Worm (Caenorhabditis elegans) whole organism, late embryonic: ENCODE results near the gene Y38H6A.5.

ENCODE experiments used
- K09A11.1 ChIP-seq: sonication (generic microtip); optimal IDR thresholded peaks from 2 replicates; lab custom pipeline; 2017; ENCODE audit warnings: antibody characterized with exemption, mild to moderate bottlenecking, missing genetic modification characterization, missing compliant biosample characterization; ENCODE audit not compliant: insufficient read depth
- T23F11.4 ChIP-seq: fragments of 200-800 bp; sonication (Bioruptor generic); optimal IDR thresholded peaks from 2 replicates; lab custom pipeline; 2018; ENCODE audit warnings: mild to moderate bottlenecking, missing genetic modification characterization, missing compliant biosample characterization
- ahr-1 ChIP-seq: sonication (generic microtip); optimal IDR thresholded peaks from 2 replicates; lab custom pipeline; 2016; ENCODE audit warnings: missing genetic modification characterization, missing compliant biosample characterization
- ama-1 ChIP-seq: fragments of 150-350 bp; optimal IDR thresholded peaks from 2 replicates; lab custom pipeline; 2014
- ceh-14 ChIP-seq: sonication (generic microtip); optimal IDR thresholded peaks from 2 replicates; lab custom pipeline; 2016; ENCODE audit warnings: missing genotype, missing genetic modification characterization, missing compliant biosample characterization
- ceh-19 ChIP-seq: fragments of 200-800 bp; sonication (Bioruptor generic); optimal IDR thresholded peaks from 2 replicates; lab custom pipeline; 2018; ENCODE audit warnings: mild to moderate bottlenecking, missing genetic modification characterization, missing compliant biosample characterization
- ceh-2 ChIP-seq: sonication (generic microtip); optimal IDR thresholded peaks from 2 replicates; lab custom pipeline; 2016; ENCODE audit warnings: missing genotype, missing genetic modification characterization, missing compliant biosample characterization
- ceh-22 ChIP-seq: sonication (generic microtip); optimal IDR thresholded peaks from 2 replicates; lab custom pipeline; 2017; ENCODE audit warnings: missing biosample characterization, missing genetic modification characterization
- ceh-31 ChIP-seq: sonication (generic microtip); optimal IDR thresholded peaks from 2 replicates; lab custom pipeline; 2016; ENCODE audit warnings: missing genetic modification characterization, missing compliant biosample characterization
- ceh-34 ChIP-seq: sonication (generic microtip); optimal IDR thresholded peaks from 2 replicates; lab custom pipeline; 2016; ENCODE audit warnings: mild to moderate bottlenecking, missing genetic modification characterization, missing compliant biosample characterization
- ceh-48 ChIP-seq: sonication (generic microtip); optimal IDR thresholded peaks from 2 replicates; lab custom pipeline; 2016; ENCODE audit warnings: missing genetic modification characterization, inconsistent platforms, missing compliant biosample characterization
- ceh-6 ChIP-seq: fragments of 200-800 bp; sonication (Bioruptor generic); optimal IDR thresholded peaks from 2 replicates; lab custom pipeline; 2018; ENCODE audit warnings: mild to moderate bottlenecking, missing genetic modification characterization, missing compliant biosample characterization
- che-1 ChIP-seq: sonication (generic microtip); optimal IDR thresholded peaks from 2 replicates; lab custom pipeline; 2016; ENCODE audit warnings: mild to moderate bottlenecking, missing genetic modification characterization, missing compliant biosample characterization
- elt-2 ChIP-seq: sonication (generic microtip); optimal IDR thresholded peaks from 2 replicates; lab custom pipeline; 2016; ENCODE audit warnings: missing genetic modification reagents, missing genetic modification characterization, missing compliant biosample characterization
- elt-4 ChIP-seq: sonication (generic microtip); optimal IDR thresholded peaks from 2 replicates; lab custom pipeline; 2016; ENCODE audit warnings: missing genetic modification characterization, missing compliant biosample characterization
- eyg-1 ChIP-seq: sonication (generic microtip); optimal IDR thresholded peaks from 2 replicates; lab custom pipeline; 2016; ENCODE audit warnings: missing genotype, missing genetic modification characterization, missing compliant biosample characterization
- fkh-6 ChIP-seq: sonication (generic microtip); optimal IDR thresholded peaks from 2 replicates; lab custom pipeline; 2016; ENCODE audit warnings: missing genetic modification characterization, missing compliant biosample characterization
- gmeb-2 ChIP-seq: sonication (generic microtip); optimal IDR thresholded peaks from 2 replicates; lab custom pipeline; 2016; ENCODE audit warnings: missing genetic modification characterization, inconsistent platforms, missing compliant biosample characterization
- hlh-13 ChIP-seq: fragments of 200-800 bp; sonication (Bioruptor generic); optimal IDR thresholded peaks from 2 replicates; lab custom pipeline; 2018; ENCODE audit warnings: mild to moderate bottlenecking, missing genetic modification characterization, missing compliant biosample characterization
- hlh-15 ChIP-seq: sonication (generic microtip); optimal IDR thresholded peaks from 2 replicates; lab custom pipeline; 2016; ENCODE audit warnings: missing genetic modification characterization, missing compliant biosample characterization
- hlh-30 ChIP-seq: sonication (generic microtip); optimal IDR thresholded peaks from 2 replicates; lab custom pipeline; 2017; ENCODE audit warnings: antibody characterized with exemption, missing genetic modification characterization, missing compliant biosample characterization; ENCODE audit not compliant: insufficient read depth
- hlh-6 ChIP-seq: sonication (generic microtip); optimal IDR thresholded peaks from 2 replicates; lab custom pipeline; 2016; ENCODE audit warnings: missing genotype, missing genetic modification characterization, missing compliant biosample characterization
- hlh-8 ChIP-seq: sonication (generic microtip); optimal IDR thresholded peaks from 2 replicates; lab custom pipeline; 2016; ENCODE audit warnings: missing genotype, missing genetic modification characterization, missing compliant biosample characterization
- madf-2 ChIP-seq: sonication (generic microtip); optimal IDR thresholded peaks from 2 replicates; lab custom pipeline; 2017; ENCODE audit warnings: missing genetic modification characterization, missing compliant biosample characterization
- mec-3 ChIP-seq: sonication (generic microtip); optimal IDR thresholded peaks from 2 replicates; lab custom pipeline; 2016; ENCODE audit warnings: borderline replicate concordance, missing genetic modification characterization, missing compliant biosample characterization
- nfya-1 ChIP-seq: sonication (generic microtip); optimal IDR thresholded peaks from 2 replicates; lab custom pipeline; 2017; ENCODE audit warnings: missing genetic modification characterization, mild to moderate bottlenecking, missing compliant biosample characterization, antibody characterized with exemption, moderate library complexity
- nhr-232 ChIP-seq: sonication (generic microtip); optimal IDR thresholded peaks from 2 replicates; lab custom pipeline; 2016; ENCODE audit warnings: missing genetic modification characterization, missing compliant biosample characterization
- npax-4 ChIP-seq: sonication (generic microtip); optimal IDR thresholded peaks from 2 replicates; lab custom pipeline; 2016; ENCODE audit warnings: missing genetic modification characterization, missing compliant biosample characterization
- pat-9 ChIP-seq: fragments of 200-800 bp; sonication (Bioruptor generic); optimal IDR thresholded peaks from 2 replicates; lab custom pipeline; 2018; ENCODE audit warnings: mild to moderate bottlenecking, missing genetic modification characterization, moderate library complexity, missing compliant biosample characterization
- pha-2 ChIP-seq: sonication (generic microtip); optimal IDR thresholded peaks from 2 replicates; lab custom pipeline; 2017; ENCODE audit warnings: mild to moderate bottlenecking, missing genetic modification characterization, missing compliant biosample characterization
- pha-4 ChIP-seq: fragments of 150-350 bp; optimal IDR thresholded peaks from 2 replicates; lab custom pipeline; 2018; ENCODE audit warnings: missing biosample characterization, missing genetic modification reagents, missing genetic modification characterization
- pqm-1 ChIP-seq: sonication (generic microtip); optimal IDR thresholded peaks from 2 replicates; lab custom pipeline; 2016; ENCODE audit warnings: missing genetic modification characterization, missing compliant biosample characterization
- rnt-1 ChIP-seq: sonication (generic microtip); optimal IDR thresholded peaks from 2 replicates; lab custom pipeline; 2016; ENCODE audit warnings: missing genetic modification characterization, missing compliant biosample characterization
- sox-4 ChIP-seq: sonication (generic microtip); optimal IDR thresholded peaks from 2 replicates; lab custom pipeline; 2017; ENCODE audit warnings: mild to moderate bottlenecking, missing genetic modification characterization, inconsistent platforms, missing compliant biosample characterization
- syd-9 ChIP-seq: sonication (generic microtip); optimal IDR thresholded peaks from 2 replicates; lab custom pipeline; 2016; ENCODE audit warnings: mild to moderate bottlenecking, missing genetic modification characterization, moderate library complexity, missing compliant biosample characterization
- tbx-2 ChIP-seq: sonication (generic microtip); optimal IDR thresholded peaks from 2 replicates; lab custom pipeline; 2016; ENCODE audit warnings: missing genetic modification characterization, missing compliant biosample characterization
- ttx-3 ChIP-seq: sonication (generic microtip); optimal IDR thresholded peaks from 2 replicates; lab custom pipeline; 2016; ENCODE audit warnings: missing genetic modification reagents, missing genetic modification characterization, missing compliant biosample characterization
- unc-42 ChIP-seq: sonication (generic microtip); optimal IDR thresholded peaks from 2 replicates; lab custom pipeline; 2016; ENCODE audit warnings: missing genotype, missing genetic modification characterization, missing compliant biosample characterization
- unc-86 ChIP-seq: sonication (generic microtip); optimal IDR thresholded peaks from 2 replicates; lab custom pipeline; 2016; ENCODE audit warnings: missing genetic modification characterization, missing compliant biosample characterization
- zip-5 ChIP-seq: sonication (generic microtip); optimal IDR thresholded peaks from 2 replicates; lab custom pipeline; 2016; ENCODE audit warnings: missing genetic modification characterization, missing compliant biosample characterization

Gene Y38H6A.5

DNA sequence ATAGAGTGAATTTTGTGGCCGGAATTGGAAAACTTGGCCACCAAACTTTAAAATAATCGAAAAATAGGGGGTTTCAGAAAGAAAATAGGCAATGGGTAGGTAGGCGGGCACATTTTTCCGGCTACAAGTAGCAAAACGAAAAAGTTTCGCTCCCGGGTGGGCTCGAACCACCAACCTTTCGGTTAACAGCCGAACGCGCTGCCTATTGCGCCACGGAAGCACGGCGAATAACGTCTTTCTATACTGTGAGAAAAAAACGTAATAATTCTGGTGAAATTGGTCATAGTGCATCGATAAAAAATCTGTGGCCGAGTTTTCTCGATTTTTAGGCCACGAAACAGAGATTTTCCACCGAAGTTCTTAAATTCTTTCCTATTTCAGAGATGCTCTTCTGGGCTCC, 15.2 kb upstream of the Y38H6A.5 start:
- TF ChIP-seq pha-2 (tag; lab: Kevin White, UChicago): no peak
- TF ChIP-seq, all 69 proteins: peak for 0

DNA sequence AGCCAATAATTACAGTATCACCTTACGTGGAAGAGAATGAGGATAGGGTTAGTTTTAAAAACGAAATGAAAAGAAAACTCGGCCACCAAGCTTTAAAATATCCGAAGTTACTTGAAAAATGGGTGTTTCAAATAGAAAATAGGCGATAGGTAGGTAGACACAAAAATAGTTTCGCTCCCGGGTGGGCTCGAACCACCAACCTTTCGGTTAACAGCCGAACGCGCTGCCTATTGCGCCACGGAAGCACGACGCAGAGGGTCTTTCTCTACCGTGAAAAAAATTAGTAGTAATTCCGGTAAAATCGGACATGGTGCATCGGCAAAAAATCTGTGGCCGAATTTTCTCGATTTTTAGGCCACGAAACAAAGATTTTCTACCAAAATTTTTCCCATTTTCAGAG, 12.5 kb upstream of the Y38H6A.5 start:
- no peak for TF ChIP-seq sox-4
- no peak for TF ChIP-seq che-1
- no peak for TF ChIP-seq mec-3
- no peak for TF ChIP-seq ceh-31 (tag; lab: Kevin White, UChicago)
- no peak for TF ChIP-seq unc-86 (tag; lab: Kevin White, UChicago)
- TF ChIP-seq ceh-2 (tag; lab: Kevin White, UChicago): no peak
- TF ChIP-seq hlh-15 (tag; lab: Kevin White, UChicago): no peak
- TF ChIP-seq syd-9 (tag; lab: Kevin White, UChicago): no peak
- no peak for TF ChIP-seq ceh-6 (GFP tag; lab: Kevin White, UChicago)
- TF ChIP-seq ceh-22 (tag; lab: Kevin White, UChicago): no peak
- TF ChIP-seq ceh-34: no peak
- no peak for TF ChIP-seq nhr-232 (tag; lab: Kevin White, UChicago)
- TF ChIP-seq hlh-8 (tag; lab: Kevin White, UChicago): no peak
- TF ChIP-seq npax-4 (tag; lab: Kevin White, UChicago): no peak
- TF ChIP-seq pha-4 (tag; lab: Kevin White, UChicago): no peak
- TF ChIP-seq madf-2 (tag; lab: Kevin White, UChicago): no peak
- TF ChIP-seq fkh-6 (tag; lab: Kevin White, UChicago): no peak

DNA sequence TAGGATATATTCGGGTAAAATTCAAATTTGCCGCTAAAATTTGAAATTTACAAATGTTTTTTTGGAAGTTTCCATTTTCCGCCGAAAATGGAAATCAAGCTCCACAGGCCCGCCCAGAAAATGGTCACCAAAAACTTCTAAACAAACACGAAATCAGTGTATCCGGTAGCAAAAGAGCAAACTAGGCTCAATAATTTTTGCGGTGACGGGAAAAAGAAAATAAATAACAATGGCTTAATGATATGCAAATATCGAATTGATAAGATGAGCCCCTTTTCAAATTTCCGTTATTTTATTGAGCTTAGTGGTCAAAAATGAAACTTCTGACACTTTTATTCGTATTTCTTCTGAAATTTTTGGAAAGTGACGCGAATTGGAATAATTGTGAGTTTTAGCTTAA, 9.7 kb upstream of the Y38H6A.5 start, which contains the start of gene Y38H6A.3:
Gene Y38H6A.3 (plus strand): TSS at position 301 of the 400 bp plus-strand sequence.
- no peak for TF ChIP-seq ama-1
- no peak for TF ChIP-seq rnt-1 (tag; lab: Kevin White, UChicago)
- TF ChIP-seq pha-4 (tag; lab: Kevin White, UChicago): no peak
- TF ChIP-seq hlh-13 (GFP tag; lab: Kevin White, UChicago): no peak
- TF ChIP-seq ceh-34: no peak
- TF ChIP-seq T23F11.4 (GFP tag; lab: Kevin White, UChicago): no peak
- TF ChIP-seq ceh-14 (tag; lab: Kevin White, UChicago): no peak
- TF ChIP-seq npax-4 (tag; lab: Kevin White, UChicago): no peak
- TF ChIP-seq nhr-232 (tag; lab: Kevin White, UChicago): no peak
- no peak for TF ChIP-seq zip-5 (tag; lab: Kevin White, UChicago)
- no peak for TF ChIP-seq K09A11.1 (tag; lab: Kevin White, UChicago)
- TF ChIP-seq ceh-48 (tag; lab: Kevin White, UChicago): no peak
- TF ChIP-seq ceh-6 (GFP tag; lab: Kevin White, UChicago): no peak
- TF ChIP-seq elt-4: no peak
- no peak for TF ChIP-seq pat-9 (tag; lab: Kevin White, UChicago)
- TF ChIP-seq tbx-2 (tag; lab: Kevin White, UChicago): no peak
- no peak for TF ChIP-seq gmeb-2 (tag; lab: Kevin White, UChicago)
- TF ChIP-seq ceh-19: no peak

DNA sequence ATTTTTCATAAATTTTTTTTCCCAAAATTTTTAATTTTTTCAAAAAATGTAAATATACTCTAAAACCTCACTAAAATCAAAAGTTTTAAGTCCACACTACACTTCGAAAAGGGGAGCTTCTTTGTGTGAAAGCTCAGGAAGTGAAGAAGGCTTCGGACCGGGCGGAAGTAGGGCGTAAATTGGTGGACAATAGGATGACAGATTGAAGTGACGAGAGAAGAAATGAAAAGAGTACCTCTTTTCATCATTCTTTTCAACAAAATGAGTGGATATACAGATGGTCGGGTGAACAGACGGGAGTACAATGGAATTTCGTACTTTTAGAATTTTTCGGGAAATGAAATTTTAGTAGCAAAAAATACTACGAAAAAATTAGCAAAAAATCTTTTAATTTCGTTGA, 3.7 kb upstream of the Y38H6A.5 start:
- TF ChIP-seq unc-42 (peak; percentile 45), hlh-6 (tag; lab: Kevin White, UChicago) (no peak), ceh-2 (tag; lab: Kevin White, UChicago) (no peak)
- TF ChIP-seq, all 69 proteins: peak for 1

DNA sequence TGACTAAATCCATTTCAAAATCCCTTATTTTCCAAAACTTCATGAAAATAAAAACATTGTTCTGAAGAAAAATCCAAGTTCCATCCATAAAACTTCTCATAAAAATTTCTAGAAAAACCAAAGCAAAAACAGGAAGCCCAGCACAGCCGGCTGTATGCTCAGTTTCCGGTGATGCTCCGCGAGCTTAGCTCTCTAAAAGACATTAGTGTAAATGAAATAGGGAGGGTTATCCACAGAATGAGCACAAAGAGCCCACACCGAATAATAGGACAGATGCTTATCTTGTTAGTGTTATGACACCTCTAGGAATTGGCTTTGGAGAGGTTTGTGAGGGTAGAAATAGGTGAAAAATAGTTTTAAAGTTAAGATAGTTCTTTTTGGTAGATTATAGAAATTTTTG, 2.9 kb upstream of the Y38H6A.5 start:
- peak; percentile 38 for TF ChIP-seq unc-42
- TF ChIP-seq elt-2: no peak

DNA sequence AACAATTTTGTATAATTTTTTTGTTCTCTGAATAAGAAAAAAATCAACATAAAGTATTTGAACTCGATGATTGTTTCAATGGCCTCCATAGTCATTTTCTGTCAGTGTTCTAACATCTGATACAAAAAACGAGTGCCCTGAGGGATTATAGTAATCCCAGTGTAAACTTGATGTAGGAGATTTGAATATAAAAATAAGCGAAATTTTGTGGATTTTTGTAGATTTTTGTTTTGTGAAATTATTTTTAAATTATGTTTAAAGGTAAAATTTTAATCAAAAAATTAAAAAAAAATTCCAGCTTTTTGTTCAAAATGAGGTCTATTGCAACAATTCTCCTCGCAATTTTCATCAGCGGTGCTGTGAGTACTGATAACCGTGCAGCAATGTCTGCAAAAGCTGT, 9.7 kb downstream of the Y38H6A.5 start, which contains the start of gene Y38H6A.1:
Gene Y38H6A.1 (plus strand): TSS at position 301 of the 400 bp plus-strand sequence.
- TF ChIP-seq ahr-1 (tag; lab: Kevin White, UChicago): no peak
- no peak for TF ChIP-seq ttx-3 (tag; lab: Kevin White, UChicago)
- TF ChIP-seq zip-5 (tag; lab: Kevin White, UChicago): no peak
- no peak for TF ChIP-seq hlh-30 (tag; lab: Kevin White, UChicago)
- no peak for TF ChIP-seq nfya-1 (tag; lab: Kevin White, UChicago)
- TF ChIP-seq hlh-13 (GFP tag; lab: Kevin White, UChicago): no peak
- no peak for TF ChIP-seq eyg-1 (tag; lab: Kevin White, UChicago)
- TF ChIP-seq madf-2 (tag; lab: Kevin White, UChicago): no peak
- no peak for TF ChIP-seq K09A11.1 (tag; lab: Kevin White, UChicago)
- no peak for TF ChIP-seq mec-3
- no peak for TF ChIP-seq pqm-1 (tag; lab: Kevin White, UChicago)
